Fruit fly (Drosophila melanogaster) whole organism, wandering third instar larva: ENCODE results near the gene SpdS.

Experiments used
- Abd-B ChIP-seq: fragments of >200 bp; optimal IDR thresholded peaks from 2 replicates; lab custom pipeline; 2017; ENCODE audit warnings: missing biosample characterization, missing genetic modification characterization
- CG32264 ChIP-seq: fragments of 200-800 bp; sonication (Bioruptor generic); optimal IDR thresholded peaks from 2 replicates; lab custom pipeline; 2016; ENCODE audit warnings: missing biosample characterization, missing genetic modification characterization
- CG9705 ChIP-seq: fragments of 200-800 bp; sonication (Bioruptor generic); optimal IDR thresholded peaks from 2 replicates; lab custom pipeline; 2018; ENCODE audit warnings: missing biosample characterization, mild to moderate bottlenecking, missing genetic modification characterization
- CrebA ChIP-seq: fragments of 200-800 bp; sonication (Bioruptor generic); optimal IDR thresholded peaks from 2 replicates; lab custom pipeline; 2016; ENCODE audit warnings: missing biosample characterization, mild to moderate bottlenecking, missing genetic modification characterization, borderline replicate concordance
- Dfd ChIP-seq: fragments of >200 bp; optimal IDR thresholded peaks from 2 replicates; lab custom pipeline; 2017; ENCODE audit warnings: missing biosample characterization, missing genetic modification characterization
- Dif ChIP-seq: fragments of 200-275, 200-300 bp; sonication (Bioruptor generic); optimal IDR thresholded peaks from 2 replicates; lab custom pipeline; 2018; ENCODE audit warnings: missing biosample characterization, missing genetic modification characterization; ENCODE audit not compliant: partially characterized antibody
- GATAd ChIP-seq: sonication (Bioruptor generic); optimal IDR thresholded peaks from 2 replicates; lab custom pipeline; 2016; ENCODE audit warnings: missing biosample characterization, missing genetic modification characterization
- HLH106 ChIP-seq: fragments of 200-800 bp; optimal IDR thresholded peaks from 3 replicates; lab custom pipeline; 2019; ENCODE audit warnings: missing biosample characterization, mild to moderate bottlenecking, missing genetic modification characterization, moderate library complexity
- Hnf4 ChIP-seq: fragments of 200-800 bp; sonication (Bioruptor generic); optimal IDR thresholded peaks from 2 replicates; lab custom pipeline; 2016; ENCODE audit warnings: missing biosample characterization, mild to moderate bottlenecking, missing genetic modification characterization
- Hr78 ChIP-seq: fragments of >200 bp; optimal IDR thresholded peaks from 2 replicates; lab custom pipeline; 2017; ENCODE audit warnings: missing biosample characterization, missing genetic modification characterization
- Hr83 ChIP-seq: fragments of 200-300 bp; sonication (Bioruptor generic); optimal IDR thresholded peaks from 2 replicates; lab custom pipeline; 2016; ENCODE audit warnings: missing biosample characterization, mild to moderate bottlenecking, missing genetic modification characterization, moderate library complexity; ENCODE audit not compliant: poor library complexity, severe bottlenecking
- Jra ChIP-seq: sonication (Bioruptor generic); optimal IDR thresholded peaks from 2 replicates; lab custom pipeline; 2016; ENCODE audit warnings: missing biosample characterization, missing genetic modification characterization
- Mio ChIP-seq: sonication (Bioruptor generic); optimal IDR thresholded peaks from 2 replicates; lab custom pipeline; 2016; ENCODE audit warnings: missing biosample characterization, missing genetic modification characterization
- Myc ChIP-seq: fragments of >200 bp; optimal IDR thresholded peaks from 2 replicates; lab custom pipeline; 2017
- N ChIP-seq: fragments of >200 bp; optimal IDR thresholded peaks from 2 replicates; lab custom pipeline; 2018; ENCODE audit warnings: missing biosample characterization, missing external identifiers, missing genetic modification characterization
- OdsH ChIP-seq: fragments of 200-800 bp; sonication (Bioruptor generic); optimal IDR thresholded peaks from 2 replicates; lab custom pipeline; 2016; ENCODE audit warnings: missing biosample characterization, mild to moderate bottlenecking, missing genetic modification characterization
- Rel ChIP-seq, 2 experiments: fragments of 200-800 bp; sonication (Bioruptor generic) in 1 of 2; optimal IDR thresholded peaks; 2 replicates in 1 of 2; 3 replicates in 1 of 2; lab custom pipeline; 2016 to 2019; ENCODE audit warnings: mild to moderate bottlenecking in 2 of 2, missing biosample characterization in 2 of 2, missing genetic modification characterization in 2 of 2, moderate library complexity in 1 of 2
- Sp1 ChIP-seq: fragments of 200-800 bp; sonication (Bioruptor generic); optimal IDR thresholded peaks from 3 replicates; lab custom pipeline; 2019; ENCODE audit warnings: missing biosample characterization, mild to moderate bottlenecking, missing genetic modification characterization, moderate library complexity
- Vsx2 ChIP-seq: fragments of 200-300, 225-300 bp; sonication (Bioruptor generic); optimal IDR thresholded peaks from 2 replicates; lab custom pipeline; 2018; ENCODE audit warnings: missing biosample characterization, missing genetic modification characterization; ENCODE audit not compliant: partially characterized antibody
- br ChIP-seq: fragments of 200-800 bp; sonication (Bioruptor generic); optimal IDR thresholded peaks from 2 replicates; lab custom pipeline; 2016; ENCODE audit warnings: missing biosample characterization, missing genetic modification characterization
- brk ChIP-seq: fragments of 200-800 bp; sonication (Bioruptor generic); optimal IDR thresholded peaks from 2 replicates; lab custom pipeline; 2016; ENCODE audit warnings: missing biosample characterization, mild to moderate bottlenecking, missing genetic modification characterization
- dl ChIP-seq, 2 experiments: fragments of 175-275, 200-275 bp in 1 of 2; fragments of 200-275 bp in 1 of 2; sonication (Bioruptor generic); optimal IDR thresholded peaks; lab custom pipeline; 2018; ENCODE audit warnings: mild to moderate bottlenecking in 2 of 2, missing biosample characterization in 2 of 2, missing genetic modification characterization in 2 of 2, moderate library complexity in 2 of 2; ENCODE audit not compliant: partially characterized antibody in 2 of 2, insufficient read depth in 1 of 2
- dmrt93B ChIP-seq: fragments of 200-800 bp; sonication (Bioruptor generic); optimal IDR thresholded peaks from 2 replicates; lab custom pipeline; 2018; ENCODE audit warnings: missing biosample characterization, mild to moderate bottlenecking, missing genetic modification characterization
- ey ChIP-seq: fragments of 200-800 bp; sonication (Bioruptor generic); optimal IDR thresholded peaks from 2 replicates; lab custom pipeline; 2016; ENCODE audit warnings: missing biosample characterization, missing genetic modification characterization
- foxo ChIP-seq, 2 experiments: fragments of 200-800 bp; sonication (Bioruptor generic); optimal IDR thresholded peaks; 2 replicates in 1 of 2; 3 replicates in 1 of 2; lab custom pipeline; 2016 to 2017; ENCODE audit warnings: missing biosample characterization in 2 of 2, missing genetic modification characterization in 2 of 2
- fru ChIP-seq: fragments of 200-800 bp; sonication (Bioruptor generic); optimal IDR thresholded peaks from 3 replicates; lab custom pipeline; 2016; ENCODE audit warnings: missing biosample characterization, mild to moderate bottlenecking, missing genetic modification characterization
- h ChIP-seq: fragments of 200-800 bp; sonication (Bioruptor generic); optimal IDR thresholded peaks from 3 replicates; lab custom pipeline; 2016; ENCODE audit warnings: missing biosample characterization, mild to moderate bottlenecking, missing genetic modification characterization
- jim ChIP-seq: fragments of 175-275, 200-325 bp; sonication (Bioruptor generic); optimal IDR thresholded peaks from 2 replicates; lab custom pipeline; 2016; ENCODE audit warnings: missing biosample characterization, mild to moderate bottlenecking, missing genetic modification characterization
- lola ChIP-seq: fragments of >200 bp; optimal IDR thresholded peaks from 2 replicates; lab custom pipeline; 2017; ENCODE audit warnings: missing biosample characterization, missing genetic modification characterization
- pan ChIP-seq: fragments of >200 bp; optimal IDR thresholded peaks from 2 replicates; lab custom pipeline; 2017
- psq ChIP-seq: fragments of 200-800 bp; sonication (Bioruptor generic); optimal IDR thresholded peaks from 3 replicates; lab custom pipeline; 2017; ENCODE audit warnings: missing biosample characterization, mild to moderate bottlenecking, missing genetic modification characterization, moderate library complexity
- rgr ChIP-seq: fragments of 200-800 bp; sonication (Bioruptor generic); optimal IDR thresholded peaks from 3 replicates; lab custom pipeline; 2016; ENCODE audit warnings: missing biosample characterization, mild to moderate bottlenecking, missing genetic modification characterization
- sage ChIP-seq: fragments of 200-800 bp; sonication (Bioruptor generic); optimal IDR thresholded peaks from 2 replicates; lab custom pipeline; 2016; ENCODE audit warnings: missing biosample characterization, mild to moderate bottlenecking, missing genetic modification characterization
- sv ChIP-seq: fragments of 200-800 bp; sonication (Bioruptor generic); optimal IDR thresholded peaks from 3 replicates; lab custom pipeline; 2016; ENCODE audit warnings: missing biosample characterization, missing genetic modification characterization
- tai ChIP-seq: sonication (Bioruptor generic); optimal IDR thresholded peaks from 2 replicates; lab custom pipeline; 2016; ENCODE audit warnings: missing biosample characterization, missing genetic modification characterization
- usp ChIP-seq: fragments of >200 bp; optimal IDR thresholded peaks from 2 replicates; lab custom pipeline; 2017; ENCODE audit warnings: missing biosample characterization, missing genetic modification characterization
- woc ChIP-seq: sonication (Bioruptor generic); optimal IDR thresholded peaks from 2 replicates; lab custom pipeline; 2016; ENCODE audit warnings: missing biosample characterization, mild to moderate bottlenecking, missing genetic modification characterization

SpdS gene

DNA sequence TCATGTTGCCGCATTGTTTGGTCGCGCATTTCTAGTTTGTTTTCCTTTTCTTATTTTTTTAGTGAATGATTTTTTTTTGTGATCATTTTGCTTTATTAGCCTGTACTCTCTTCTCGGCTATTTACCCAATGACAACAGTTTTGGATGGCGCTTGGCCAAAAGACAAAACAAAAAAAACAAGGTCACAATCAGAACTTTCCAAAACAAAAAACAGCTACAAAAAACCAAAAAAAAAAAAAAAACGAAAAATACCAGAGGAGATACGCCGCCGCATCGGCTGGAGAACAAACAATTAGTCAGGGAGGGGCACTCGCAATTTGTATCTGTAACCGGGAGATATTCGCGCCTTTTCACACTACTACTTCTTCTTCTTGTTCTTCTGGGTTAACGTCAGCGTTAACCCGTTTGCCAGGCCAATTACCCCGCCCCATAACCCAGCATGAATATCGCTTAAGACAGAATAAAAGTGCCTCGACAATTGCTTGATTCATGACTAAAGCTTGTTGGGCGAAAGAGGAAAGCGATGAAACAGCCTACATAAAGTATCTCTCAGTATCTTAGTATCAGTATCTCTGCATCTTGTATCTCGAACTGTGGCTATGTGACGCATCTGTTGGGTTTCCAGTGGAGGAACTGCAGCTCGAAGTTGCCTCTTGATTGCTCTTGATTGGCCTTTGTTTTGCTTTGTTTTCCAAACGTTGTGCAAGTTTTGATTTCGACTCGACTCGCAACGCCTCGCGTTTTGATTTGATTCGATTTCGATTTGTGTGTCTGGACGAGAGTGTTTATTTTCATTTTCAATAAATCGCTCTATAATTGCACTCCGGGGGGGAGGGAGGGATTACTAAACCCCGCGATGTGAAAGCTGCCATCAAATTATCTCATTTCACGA, 24.3 kb upstream of the SpdS start:
- TF ChIP-seq psq (GFP tag; lab: Kevin White, UChicago) (no peak), N (GFP tag; lab: Kevin White, UChicago) (no peak), Vsx2 (peak; percentile 66), pan (lab: Kevin White, UChicago) (no peak)
- TF ChIP-seq, all 38 proteins: peak for 1

DNA sequence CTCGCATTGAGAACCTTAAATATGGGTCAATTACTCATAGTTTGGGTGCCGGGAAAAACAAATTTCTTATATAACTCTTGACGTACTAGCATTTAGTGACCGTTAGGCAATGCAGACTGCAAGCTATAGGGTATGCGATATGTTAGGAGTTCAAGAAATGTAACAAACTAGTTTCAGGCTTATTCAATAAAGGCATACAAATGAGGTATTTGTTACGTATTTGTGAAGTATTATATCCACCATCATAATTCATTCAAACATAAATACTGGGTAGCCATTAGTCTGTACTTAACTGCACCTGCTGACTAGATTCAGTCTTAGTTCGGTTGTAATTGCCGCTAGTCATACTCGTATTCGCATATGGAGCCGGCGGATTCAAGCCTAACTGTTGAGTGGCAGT, 23.2 kb upstream of the SpdS start:
- TF ChIP-seq Myc: no peak
- no peak for TF ChIP-seq Sp1 (GFP tag; lab: Kevin White, UChicago)
- no peak for TF ChIP-seq h
- TF ChIP-seq Rel (GFP tag; optimal IDR thresholded peaks at IDR 0.05; lab: Kevin White, UChicago): no peak
- no peak for TF ChIP-seq Rel (tag; optimal IDR thresholded peaks at IDR 0.05; lab: Kevin White, UChicago)
- no peak for TF ChIP-seq dmrt93B (GFP tag; lab: Kevin White, UChicago)
- TF ChIP-seq HLH106 (tag; lab: Kevin White, UChicago): no peak
- TF ChIP-seq, all 38 proteins: peak for 0

DNA sequence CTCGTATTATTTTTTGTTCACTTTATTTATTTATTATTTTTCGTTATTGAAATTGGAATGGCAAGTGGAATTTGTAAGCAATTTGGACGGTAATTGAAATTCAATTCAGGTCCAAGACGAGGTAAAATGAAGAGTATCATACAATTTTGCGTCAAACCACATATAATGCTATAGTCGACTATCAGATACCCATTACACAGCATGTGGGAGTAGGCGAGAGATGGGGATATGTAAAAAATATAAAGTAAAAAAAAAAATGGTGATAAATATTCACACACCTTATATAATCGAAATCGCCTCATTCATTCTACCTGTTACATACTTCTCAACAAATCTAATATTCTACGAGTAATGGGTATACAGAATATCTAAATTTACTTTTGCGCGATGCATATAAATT, 19.2 kb upstream of the SpdS start:
- TF ChIP-seq brk (GFP tag; lab: Kevin White, UChicago) (no peak), Dfd (no peak), OdsH (GFP tag; lab: Kevin White, UChicago) (peak; percentile 54), Hr78 (no peak), CrebA (GFP tag; lab: Kevin White, UChicago) (no peak), foxo (GFP tag; optimal IDR thresholded peaks at IDR 0.05; lab: Kevin White, UChicago) (peak in 1 of 2 experiments; percentile 56), sv (GFP tag; lab: Kevin White, UChicago) (no peak), Vsx2 (no peak), rgr (GFP tag; lab: Kevin White, UChicago) (peak; percentile 56), dl (GFP tag; optimal IDR thresholded peaks at IDR 0.05; lab: Kevin White, UChicago; ENCODE audit: insufficient read depth in 1 of 2, partially characterized antibody in 2 of 2) (no peak), woc (GFP tag; lab: Kevin White, UChicago) (peak; percentile 11), dmrt93B (GFP tag; lab: Kevin White, UChicago) (no peak), lola (GFP tag; lab: Kevin White, UChicago) (no peak), pan (lab: Kevin White, UChicago) (no peak), GATAd (GFP tag; lab: Kevin White, UChicago) (no peak), Abd-B (GFP tag; lab: Kevin White, UChicago) (no peak), N (GFP tag; lab: Kevin White, UChicago) (no peak), Rel (GFP tag; optimal IDR thresholded peaks at IDR 0.05; lab: Kevin White, UChicago) (no peak), Rel (tag; optimal IDR thresholded peaks at IDR 0.05; lab: Kevin White, UChicago) (no peak), HLH106 (tag; lab: Kevin White, UChicago) (peak; percentile 45), Mio (GFP tag; lab: Kevin White, UChicago) (no peak), jim (GFP tag; lab: Kevin White, UChicago) (no peak), br (GFP tag; lab: Kevin White, UChicago) (peak; percentile 59), CG9705 (GFP tag; lab: Kevin White, UChicago) (no peak), h (peak; percentile 69), sage (GFP tag; lab: Kevin White, UChicago) (no peak), usp (GFP tag; lab: Kevin White, UChicago) (no peak), fru (GFP tag; lab: Kevin White, UChicago) (peak; percentile 45), Jra (GFP tag; lab: Kevin White, UChicago) (no peak), ey (GFP tag; lab: Kevin White, UChicago) (peak; percentile 63), Myc (no peak), Dif (no peak), CG32264 (no peak), Hnf4 (GFP tag; lab: Kevin White, UChicago) (peak; percentile 60), Sp1 (GFP tag; lab: Kevin White, UChicago) (peak; percentile 9), tai (GFP tag; lab: Kevin White, UChicago) (no peak), psq (GFP tag; lab: Kevin White, UChicago) (peak; percentile 6), Hr83 (GFP tag; lab: Kevin White, UChicago) (no peak)
